Worm (Caenorhabditis elegans): ENCODE results near the gene arx-3.
A peak's percentile ranks its signal among the peaks of the same experiment; 100 is the strongest.

arx-3 gene

DNA sequence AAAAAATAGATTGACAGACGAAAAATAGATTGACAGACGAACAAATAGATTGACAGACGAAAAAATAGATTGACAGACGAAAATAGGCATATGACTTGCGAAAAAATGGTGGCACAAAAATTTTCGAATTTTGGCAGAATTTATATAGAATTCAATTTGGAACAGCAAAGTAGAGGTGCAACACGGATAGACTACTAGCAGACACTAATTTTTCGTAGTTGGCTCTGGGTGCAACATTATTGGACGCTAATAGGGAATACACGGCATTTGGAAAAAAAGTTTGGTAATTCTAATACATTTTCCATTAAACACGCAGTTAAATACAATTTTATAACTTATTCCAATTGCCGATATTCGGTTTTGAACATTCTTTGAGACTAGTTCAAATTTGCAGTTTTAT lies 48.9 kb downstream of the arx-3 start:
- peak; percentile 71; the same call in 1 of the 2 replicates for TF ChIP-seq Y53F4B.3 (GFP tag; IDR thresholded peaks at IDR 0.05)
- no peak for TF ChIP-seq aptf-3 (GFP tag; IDR thresholded peaks at IDR 0.05)
- TF ChIP-seq ceh-40 (GFP tag; IDR thresholded peaks at IDR 0.05): no peak
- no peak for TF ChIP-seq B0019.2 (GFP tag; conservative IDR thresholded peaks at IDR 0.05)

DNA sequence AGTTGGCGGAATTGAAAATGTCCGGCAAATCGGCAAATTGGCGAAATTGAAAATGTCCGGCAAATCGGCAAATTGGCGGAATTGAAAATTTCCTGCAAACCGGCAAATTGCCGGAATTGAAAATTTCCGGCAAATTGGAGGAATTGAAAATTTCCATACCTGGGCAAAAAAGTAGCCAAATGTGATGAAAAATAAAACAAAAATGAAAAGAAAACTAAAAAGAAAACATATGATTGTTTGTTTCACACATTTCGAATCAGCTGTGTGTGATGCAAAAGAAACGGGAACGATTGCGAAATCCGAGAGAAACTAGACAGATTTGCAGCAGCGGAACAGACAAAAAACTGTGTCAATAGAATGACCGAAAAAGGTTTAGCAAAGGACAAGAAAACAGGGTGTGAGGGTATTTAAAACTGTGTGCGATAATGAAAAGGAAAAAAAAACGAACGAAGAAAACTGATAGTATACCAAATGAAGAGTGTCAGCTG lies 52.3 kb downstream of the arx-3 start:
- TF ChIP-seq cebp-1 (GFP tag; IDR thresholded peaks at IDR 0.05) (peak; percentile 93), cebp-1 (tag; optimal IDR thresholded peaks at IDR 0.05) (peak; percentile 91), nhr-80 (tag; optimal IDR thresholded peaks at IDR 0.05) (peak; percentile 8)

DNA sequence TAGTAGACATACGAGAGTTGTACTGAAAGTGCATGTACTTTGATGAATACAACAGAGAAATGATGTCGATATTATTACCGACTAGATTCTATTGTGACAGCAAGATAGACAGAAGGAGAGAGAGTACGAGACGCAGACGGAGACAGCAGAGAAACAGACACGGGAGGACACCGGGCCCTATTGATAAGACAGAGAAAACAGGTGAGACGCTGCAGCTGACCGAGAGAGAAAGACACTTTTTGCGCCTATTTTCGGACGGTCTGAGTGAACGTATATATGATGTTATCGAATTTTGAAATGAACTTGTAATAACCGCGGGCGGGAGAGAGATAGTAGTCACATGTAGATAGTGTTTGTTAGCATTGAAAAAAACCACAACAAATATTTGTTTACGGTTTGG lies 55.0 kb downstream of the arx-3 start:
- TF ChIP-seq zfh-2 (GFP tag; conservative IDR thresholded peaks at IDR 0.05): peak; percentile 68
- TF ChIP-seq F22D6.2 (tag; optimal IDR thresholded peaks at IDR 0.05): no peak
- no peak for TF ChIP-seq nhr-27 (tag; optimal IDR thresholded peaks at IDR 0.05)
- TF ChIP-seq nhr-80 (tag; optimal IDR thresholded peaks at IDR 0.05): peak; percentile 88
- TF ChIP-seq B0035.1 (tag; optimal IDR thresholded peaks at IDR 0.05): no peak
- TF ChIP-seq ccch-3 (GFP tag; optimal IDR thresholded peaks at IDR 0.05): no peak
- peak; percentile 52 for TF ChIP-seq atf-7 (tag; optimal IDR thresholded peaks at IDR 0.05)
- TF ChIP-seq hlh-26 (GFP tag; conservative IDR thresholded peaks at IDR 0.05): no peak
- no peak for TF ChIP-seq hlh-12 (tag; optimal IDR thresholded peaks at IDR 0.05)
- no peak for TF ChIP-seq F55B11.4 (tag; optimal IDR thresholded peaks at IDR 0.05; ENCODE audit: borderline replicate concordance, insufficient read depth)
- peak; percentile 54; the same call in 1 of the 2 replicates for TF ChIP-seq pbrm-1 (GFP tag; IDR thresholded peaks at IDR 0.05)
- TF ChIP-seq him-1 (tag; optimal IDR thresholded peaks at IDR 0.05): no peak
- TF ChIP-seq snpc-1.1 (tag; optimal IDR thresholded peaks at IDR 0.05; ENCODE audit: insufficient read depth): no peak
- 0 out of 2 replicates have a peak, but pooled peaks have one; percentile 35 for TF ChIP-seq nfyb-1 (GFP tag; IDR thresholded peaks at IDR 0.05)
- peak; percentile 78 for TF ChIP-seq dox-1 (GFP tag; IDR thresholded peaks at IDR 0.05)
- no peak for TF ChIP-seq gei-17 (GFP tag; optimal IDR thresholded peaks at IDR 0.05)
- TF ChIP-seq unc-62 (GFP tag; optimal IDR thresholded peaks at IDR 0.05): peak; percentile 42
- peak; percentile 47; the same call in 1 of the 2 replicates for TF ChIP-seq hmg-1.2 (GFP tag; IDR thresholded peaks at IDR 0.05)
- peak; percentile 83; the same call in 1 of the 2 replicates for TF ChIP-seq B0336.3 (GFP tag; IDR thresholded peaks at IDR 0.05)
- TF ChIP-seq efl-1 (GFP tag; optimal IDR thresholded peaks at IDR 0.05): no peak
- no peak for TF ChIP-seq cebp-1 (GFP tag; IDR thresholded peaks at IDR 0.05)
- TF ChIP-seq cebp-1 (tag; optimal IDR thresholded peaks at IDR 0.05): peak; percentile 79
- TF ChIP-seq lin-40 (tag; optimal IDR thresholded peaks at IDR 0.05): peak; percentile 17
- TF ChIP-seq ceh-91 (GFP tag; IDR thresholded peaks at IDR 0.05): no peak
- peak; percentile 42; the same call in 1 of the 2 replicates for TF ChIP-seq mcd-1 (GFP tag; IDR thresholded peaks at IDR 0.05)
- no peak for TF ChIP-seq aptf-3 (GFP tag; IDR thresholded peaks at IDR 0.05)
- TF ChIP-seq C17E4.6 (GFP tag; IDR thresholded peaks at IDR 0.05): no peak
- TF ChIP-seq rpc-1 (optimal IDR thresholded peaks at IDR 0.05): no peak
- no peak for TF ChIP-seq rpc-1 (tag; optimal IDR thresholded peaks at IDR 0.05)
- peak; percentile 10 for TF ChIP-seq madf-10 (tag; optimal IDR thresholded peaks at IDR 0.05)
- peak; percentile 80 for TF ChIP-seq attf-5 (GFP tag; optimal IDR thresholded peaks at IDR 0.05)
- 0 out of 2 replicates have a peak, but pooled peaks have one; percentile 37 for TF ChIP-seq egrh-3 (GFP tag; IDR thresholded peaks at IDR 0.05)
- TF ChIP-seq athp-1 (tag; optimal IDR thresholded peaks at IDR 0.05): no peak

DNA sequence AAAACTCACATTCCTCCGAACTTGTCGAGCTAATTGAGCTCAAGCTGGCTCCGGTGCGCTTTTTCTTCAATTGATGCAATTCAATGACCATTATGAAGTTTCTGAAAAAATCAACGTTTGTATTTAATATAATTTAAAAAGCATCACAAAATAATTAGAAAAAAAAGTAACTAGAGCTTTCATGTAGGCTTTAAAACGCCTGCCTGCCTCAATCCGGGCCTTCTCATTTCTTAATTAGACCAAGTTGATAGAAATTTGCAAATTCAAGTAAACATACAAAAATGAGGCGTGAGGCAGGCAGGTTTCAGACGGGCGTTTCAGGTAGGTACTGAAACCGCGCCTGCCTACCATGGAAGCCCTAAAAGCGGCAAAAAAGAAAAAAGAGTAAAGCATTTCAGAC lies 55.4 kb downstream of the arx-3 start, which contains the start of gene Y56A3A.33:
Y56A3A.33 (minus strand) TSS at position 101 of the 400 bp plus-strand sequence.
- no peak for TF ChIP-seq pbrm-1 (GFP tag; IDR thresholded peaks at IDR 0.05)
- TF ChIP-seq nfyb-1 (GFP tag; IDR thresholded peaks at IDR 0.05): no peak
- TF ChIP-seq F39B2.1 (GFP tag; IDR thresholded peaks at IDR 0.05): no peak
- TF ChIP-seq nhr-27 (tag; optimal IDR thresholded peaks at IDR 0.05): no peak
